Fruit fly (Drosophila melanogaster) S2 (cell line): ENCODE results near the gene CG31268.
"Not testable (repeated sequence)": the region's sequence is repeated elsewhere in the genome, so short reads cannot be mapped to it uniquely, and the experiment has no call there.

ENCODE experiments used
- CG8478 ChIP-seq: fragments of >200 bp; optimal IDR thresholded peaks from 2 replicates; lab custom pipeline; 2018
- CTCF ChIP-seq, 2 experiments: fragments of >200 bp; optimal IDR thresholded peaks; 2 replicates each; lab custom pipeline; 2018

CG31268 gene

dm6 chr3R:17031502-17031901 is at the start of gene CG31268:
Gene CG31268 (plus strand): TSS chr3R:17031802.
- TF ChIP-seq CG8478 (lab: Kevin White, UChicago) (no peak), CTCF (optimal IDR thresholded peaks at IDR 0.05; lab: Kevin White, UChicago) (no peak)

- no peak for TF ChIP-seq CTCF (optimal IDR thresholded peaks at IDR 0.05; lab: Kevin White, UChicago)
- no peak for TF ChIP-seq CG8478 (lab: Kevin White, UChicago)
These were observed 49.4 kb upstream of the CG31268 start, which contains the start of gene AhcyL2 for dm6 chr3R:16982108-16982707. Gene AhcyL2 (minus strand): TSS chr3R:16982158.

- no peak for TF ChIP-seq CTCF (optimal IDR thresholded peaks at IDR 0.05; lab: Kevin White, UChicago)
- TF ChIP-seq CG8478 (lab: Kevin White, UChicago) = no peak
These were observed 48.6 kb upstream of the CG31268 start for dm6 chr3R:16983001-16983400.

- TF ChIP-seq CG8478 (lab: Kevin White, UChicago) (no peak), CTCF (optimal IDR thresholded peaks at IDR 0.05; lab: Kevin White, UChicago) (no peak)
These were observed 47.4 kb upstream of the CG31268 start for dm6 chr3R:16984221-16984620.

- TF ChIP-seq CTCF (optimal IDR thresholded peaks at IDR 0.05; lab: Kevin White, UChicago) (no peak), CG8478 (lab: Kevin White, UChicago) (no peak)
These were observed 46.1 kb upstream of the CG31268 start for dm6 chr3R:16985547-16985946.

- TF ChIP-seq CG8478 (lab: Kevin White, UChicago) (no peak), CTCF (optimal IDR thresholded peaks at IDR 0.05; lab: Kevin White, UChicago) (no peak)
These were observed 45.2 kb upstream of the CG31268 start for dm6 chr3R:16986181-16987074.

- TF ChIP-seq CTCF (optimal IDR thresholded peaks at IDR 0.05; lab: Kevin White, UChicago) = no peak
- TF ChIP-seq CG8478 (lab: Kevin White, UChicago) = no peak
These were observed 44.2 kb upstream of the CG31268 start, which contains the start of gene CG18622 for dm6 chr3R:16987220-16987923. Gene CG18622 (minus strand): TSS chr3R:16987732.

dm6 chr3R:16987924-16988298 is 43.7 kb upstream of the CG31268 start:
- TF ChIP-seq CG8478 (lab: Kevin White, UChicago) (no peak), CTCF (optimal IDR thresholded peaks at IDR 0.05; lab: Kevin White, UChicago) (no peak)

dm6 chr3R:16988514-16988913 is 43.1 kb upstream of the CG31268 start, which contains the start of gene MESK4:
Gene MESK4 (plus strand): TSS chr3R:16988814.
- TF ChIP-seq CTCF (optimal IDR thresholded peaks at IDR 0.05; lab: Kevin White, UChicago); CG8478 (lab: Kevin White, UChicago): not testable (repeated sequence)

dm6 chr3R:16991781-16992180 is 39.8 kb upstream of the CG31268 start, which contains the start of gene EMC2B:
Gene EMC2B (minus strand): TSS chr3R:16991878.
- TF ChIP-seq CTCF (optimal IDR thresholded peaks at IDR 0.05; lab: Kevin White, UChicago) = no peak
- no peak for TF ChIP-seq CG8478 (lab: Kevin White, UChicago)

- not testable (repeated sequence) for TF ChIP-seq CG8478 (lab: Kevin White, UChicago); CTCF (optimal IDR thresholded peaks at IDR 0.05; lab: Kevin White, UChicago)
These were observed 38.9 kb upstream of the CG31268 start, which contains the start of gene CG31274 for dm6 chr3R:16992716-16993115. Gene CG31274 (plus strand): TSS chr3R:16993016.

- TF ChIP-seq CTCF (optimal IDR thresholded peaks at IDR 0.05; lab: Kevin White, UChicago) = no peak
- TF ChIP-seq CG8478 (lab: Kevin White, UChicago) = no peak
These were observed 35.3 kb upstream of the CG31268 start, which contains the start of the genes EMC2A and CG3534 for dm6 chr3R:16996059-16996959. Gene EMC2A (minus strand): TSS chr3R:16996071. Gene CG3534 (plus strand): TSS chr3R:16996446.
